Worm (Caenorhabditis elegans): ENCODE data around the gene C49C8.8.

C49C8.8 gene

DNA sequence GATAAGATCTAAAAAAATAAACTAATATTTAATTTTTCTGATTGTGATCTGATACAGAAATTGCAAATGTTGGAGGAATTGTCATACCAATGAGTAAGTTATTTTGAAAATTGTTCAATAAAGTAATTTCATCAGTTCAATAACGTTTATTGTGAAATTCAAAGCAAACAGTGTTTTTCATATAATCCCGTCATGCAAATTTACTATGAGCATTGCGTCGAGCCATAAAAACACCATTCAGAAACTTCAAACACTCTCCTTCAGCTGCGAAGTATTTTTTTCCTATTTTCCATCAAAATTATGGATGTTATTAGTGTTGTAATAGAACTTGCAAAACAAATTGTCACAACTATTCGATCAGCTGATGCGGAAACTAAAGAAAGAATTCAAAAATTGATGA lies at the start of gene C49C8.8:
Gene C49C8.8, plus strand, starts transcription at position 301 of the 400 bp plus-strand sequence.
- TF ChIP-seq sma-9 (GFP tag; optimal IDR thresholded peaks at IDR 0.05) = no peak
- no peak for TF ChIP-seq sma-9 (tag; optimal IDR thresholded peaks at IDR 0.05)
- TF ChIP-seq Y55F3AM.14 (GFP tag; optimal IDR thresholded peaks at IDR 0.05) = no peak
- TF ChIP-seq elt-1 (tag; optimal IDR thresholded peaks at IDR 0.05) = no peak
- no peak for TF ChIP-seq mbf-1 (tag; optimal IDR thresholded peaks at IDR 0.05)
- TF ChIP-seq nhr-25 (tag; optimal IDR thresholded peaks at IDR 0.05) = no peak
- no peak for TF ChIP-seq nhr-10 (tag; optimal IDR thresholded peaks at IDR 0.05)
- no peak for TF ChIP-seq unc-55 (GFP tag; optimal IDR thresholded peaks at IDR 0.05)
- TF ChIP-seq crh-2 (tag; optimal IDR thresholded peaks at IDR 0.05) = no peak
- TF ChIP-seq mdl-1 (tag; optimal IDR thresholded peaks at IDR 0.05) = no peak
- no peak for TF ChIP-seq mab-5 (tag; optimal IDR thresholded peaks at IDR 0.05)
- no peak for TF ChIP-seq dmd-4 (tag; optimal IDR thresholded peaks at IDR 0.05)
- TF ChIP-seq blmp-1 (tag; optimal IDR thresholded peaks at IDR 0.05; ENCODE audit: insufficient read depth) = no peak
- TF ChIP-seq nhr-6 (tag; optimal IDR thresholded peaks at IDR 0.05) = no peak
- no peak for TF ChIP-seq R02D3.7 (tag; optimal IDR thresholded peaks at IDR 0.05)
- no peak for TF ChIP-seq peb-1 (tag; optimal IDR thresholded peaks at IDR 0.05)
- no peak for TF ChIP-seq ceh-16 (tag; optimal IDR thresholded peaks at IDR 0.05)

ce11 chrIV:8602877-8603276 lies 49.1 kb upstream of the C49C8.8 start, which contains the start of gene Y59H11AR.10:
Gene Y59H11AR.10, plus strand, starts transcription at chrIV:8603177.
- TF ChIP-seq Y55F3AM.14 (GFP tag; optimal IDR thresholded peaks at IDR 0.05) = no peak
- no peak for TF ChIP-seq nhr-23 (tag; optimal IDR thresholded peaks at IDR 0.05)
- TF ChIP-seq nhr-129 (tag; optimal IDR thresholded peaks at IDR 0.05) = no peak
- TF ChIP-seq aly-2 (tag; optimal IDR thresholded peaks at IDR 0.05) = no peak

DNA sequence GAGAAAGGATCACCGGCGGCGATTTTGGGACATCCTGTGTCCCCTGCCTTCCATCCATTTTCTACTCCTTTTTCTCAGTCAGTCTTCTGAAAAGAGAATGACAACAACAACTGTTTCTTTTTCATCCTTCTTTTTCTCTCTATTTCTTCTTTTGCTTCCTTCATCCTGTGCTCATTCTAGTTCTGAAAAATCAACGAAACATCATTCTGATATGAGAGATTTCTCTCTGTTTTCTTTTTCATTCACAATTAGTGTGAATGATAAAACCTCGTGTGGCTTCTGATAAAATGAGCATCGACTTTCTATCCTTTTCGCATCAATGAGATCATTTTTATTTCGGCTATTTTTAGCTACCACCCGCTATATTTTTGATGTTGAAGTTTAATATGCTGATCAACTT lies 46.7 kb upstream of the C49C8.8 start:
- TF ChIP-seq nhr-129 (tag; optimal IDR thresholded peaks at IDR 0.05) (peak; percentile 48), F13H6.1 (tag; optimal IDR thresholded peaks at IDR 0.05) (peak; percentile 33), nhr-77 (tag; optimal IDR thresholded peaks at IDR 0.05) (no peak), nhr-6 (tag; optimal IDR thresholded peaks at IDR 0.05) (peak; percentile 13), sma-9 (GFP tag; optimal IDR thresholded peaks at IDR 0.05) (peak; percentile 67), sma-9 (tag; optimal IDR thresholded peaks at IDR 0.05) (no peak), lsy-2 (tag; optimal IDR thresholded peaks at IDR 0.05) (peak in 1 of 2 experiments; percentile 49), gmeb-1 (tag; optimal IDR thresholded peaks at IDR 0.05) (no peak), C34F6.9 (tag; optimal IDR thresholded peaks at IDR 0.05) (peak; percentile 66)

- TF ChIP-seq skn-1 (tag; optimal IDR thresholded peaks at IDR 0.05) (no peak), egl-27 (tag; optimal IDR thresholded peaks at IDR 0.05) (no peak), snpc-4 (tag; optimal IDR thresholded peaks at IDR 0.05) (no peak), fos-1 (tag; optimal IDR thresholded peaks at IDR 0.05) (no peak), ztf-4 (tag; optimal IDR thresholded peaks at IDR 0.05) (no peak), ceh-82 (tag; optimal IDR thresholded peaks at IDR 0.05) (no peak), alr-1 (tag; optimal IDR thresholded peaks at IDR 0.05) (no peak), ztf-11 (tag; optimal IDR thresholded peaks at IDR 0.05) (no peak), mab-5 (tag; optimal IDR thresholded peaks at IDR 0.05) (peak; percentile 17), F13H6.1 (tag; optimal IDR thresholded peaks at IDR 0.05) (no peak), nhr-10 (tag; optimal IDR thresholded peaks at IDR 0.05) (no peak), mdl-1 (tag; optimal IDR thresholded peaks at IDR 0.05) (no peak), sma-3 (GFP tag; optimal IDR thresholded peaks at IDR 0.05) (no peak), lin-13 (GFP tag; optimal IDR thresholded peaks at IDR 0.05) (no peak), Y55F3AM.14 (GFP tag; optimal IDR thresholded peaks at IDR 0.05) (no peak), unc-55 (GFP tag; optimal IDR thresholded peaks at IDR 0.05) (peak; percentile 68)
These were observed 43.7 kb upstream of the C49C8.8 start for ce11 chrIV:8608204-8608603.

DNA sequence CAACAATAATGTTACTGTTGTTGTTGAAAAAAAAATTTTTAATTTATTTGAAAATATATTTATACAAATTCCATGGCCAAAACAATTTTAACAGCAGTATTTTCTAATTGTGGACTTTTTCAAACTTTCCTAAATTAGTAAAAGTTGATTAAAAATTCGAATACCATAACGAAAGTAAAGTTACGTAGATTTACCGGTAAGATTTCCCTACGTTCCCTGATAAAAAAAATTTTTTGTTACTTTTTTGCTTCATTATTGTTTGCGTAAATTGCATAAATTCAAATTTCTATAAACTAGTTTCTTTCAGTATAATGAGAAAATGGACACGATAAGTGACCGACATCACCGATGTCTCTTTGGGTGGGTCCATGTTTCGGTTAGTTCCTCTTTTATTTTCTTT lies 43.0 kb upstream of the C49C8.8 start, which contains the start of gene F42A9.6:
Gene F42A9.6, plus strand, starts transcription at position 301 of the 400 bp plus-strand sequence.
- TF ChIP-seq nhr-25 (tag; optimal IDR thresholded peaks at IDR 0.05) = no peak
- no peak for TF ChIP-seq R02D3.7 (tag; optimal IDR thresholded peaks at IDR 0.05)
- TF ChIP-seq nhr-129 (tag; optimal IDR thresholded peaks at IDR 0.05) = no peak
- no peak for TF ChIP-seq snpc-4 (tag; optimal IDR thresholded peaks at IDR 0.05)
- no peak for TF ChIP-seq nhr-21 (tag; optimal IDR thresholded peaks at IDR 0.05)
- no peak for TF ChIP-seq ceh-82 (tag; optimal IDR thresholded peaks at IDR 0.05)
- no peak for TF ChIP-seq ceh-16 (tag; optimal IDR thresholded peaks at IDR 0.05)
- TF ChIP-seq elt-1 (tag; optimal IDR thresholded peaks at IDR 0.05) = no peak
- no peak for TF ChIP-seq mab-5 (tag; optimal IDR thresholded peaks at IDR 0.05)
- no peak for TF ChIP-seq gmeb-1 (tag; optimal IDR thresholded peaks at IDR 0.05)
